Fruit fly (Drosophila melanogaster) Kc167 (cell line): Measurements from ENCODE around the gene CG11839.

Experiments
- Myc ChIP-seq: fragments of >200 bp; optimal IDR thresholded peaks from 2 replicates; lab custom pipeline; 2017; ENCODE audit warnings: missing external identifiers
- Sin3A ChIP-seq: fragments of >200 bp; optimal IDR thresholded peaks from 2 replicates; lab custom pipeline; 2018; ENCODE audit warnings: missing external identifiers
- h ChIP-seq: fragments of >200 bp; optimal IDR thresholded peaks from 3 replicates; lab custom pipeline; 2018; ENCODE audit warnings: missing external identifiers
- insv ChIP-seq: fragments of >200 bp; optimal IDR thresholded peaks from 3 replicates; lab custom pipeline; 2018; ENCODE audit warnings: missing external identifiers
- psq ChIP-seq: fragments of >200 bp; optimal IDR thresholded peaks from 2 replicates; lab custom pipeline; 2017; ENCODE audit warnings: missing external identifiers
- ttk ChIP-seq: sonication (Bioruptor generic); optimal IDR thresholded peaks from 2 replicates; lab custom pipeline; 2017; ENCODE audit warnings: missing external identifiers

The CG11839 gene

dm6 chr3R:25047504-25047903, 22.2 kb upstream of the CG11839 start, which contains the start of gene CG11790:
Gene CG11790, plus strand, starts transcription at chr3R:25047706.
- TF ChIP-seq Sin3A (lab: Kevin White, UChicago) (no peak), ttk (lab: Kevin White, UChicago) (no peak), h (no peak), psq (lab: Kevin White, UChicago) (no peak), Myc (lab: Kevin White, UChicago) (no peak), insv (no peak)

DNA sequence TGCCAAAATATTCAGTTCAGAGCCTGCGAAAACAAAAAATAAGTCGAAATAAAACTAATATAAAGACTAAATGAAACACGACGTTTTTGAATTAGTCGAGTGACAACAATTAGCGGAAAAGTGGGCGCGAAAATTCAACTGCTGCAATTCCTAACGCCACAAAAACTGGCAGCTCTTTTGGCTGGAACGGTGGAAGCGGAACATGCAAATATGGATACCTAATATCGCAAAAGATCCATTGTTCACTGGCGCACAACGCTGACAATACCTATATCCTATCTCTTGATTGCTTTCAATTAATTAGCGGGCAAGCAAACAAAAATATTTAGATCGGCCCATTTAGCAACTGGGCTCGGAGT, 20.4 kb upstream of the CG11839 start, which contains the start of gene CG11791:
TSS of gene CG11791 (plus strand) at position 234 of the 359 bp plus-strand sequence.
- no peak for TF ChIP-seq h
- no peak for TF ChIP-seq ttk (lab: Kevin White, UChicago)
- no peak for TF ChIP-seq psq (lab: Kevin White, UChicago)

DNA sequence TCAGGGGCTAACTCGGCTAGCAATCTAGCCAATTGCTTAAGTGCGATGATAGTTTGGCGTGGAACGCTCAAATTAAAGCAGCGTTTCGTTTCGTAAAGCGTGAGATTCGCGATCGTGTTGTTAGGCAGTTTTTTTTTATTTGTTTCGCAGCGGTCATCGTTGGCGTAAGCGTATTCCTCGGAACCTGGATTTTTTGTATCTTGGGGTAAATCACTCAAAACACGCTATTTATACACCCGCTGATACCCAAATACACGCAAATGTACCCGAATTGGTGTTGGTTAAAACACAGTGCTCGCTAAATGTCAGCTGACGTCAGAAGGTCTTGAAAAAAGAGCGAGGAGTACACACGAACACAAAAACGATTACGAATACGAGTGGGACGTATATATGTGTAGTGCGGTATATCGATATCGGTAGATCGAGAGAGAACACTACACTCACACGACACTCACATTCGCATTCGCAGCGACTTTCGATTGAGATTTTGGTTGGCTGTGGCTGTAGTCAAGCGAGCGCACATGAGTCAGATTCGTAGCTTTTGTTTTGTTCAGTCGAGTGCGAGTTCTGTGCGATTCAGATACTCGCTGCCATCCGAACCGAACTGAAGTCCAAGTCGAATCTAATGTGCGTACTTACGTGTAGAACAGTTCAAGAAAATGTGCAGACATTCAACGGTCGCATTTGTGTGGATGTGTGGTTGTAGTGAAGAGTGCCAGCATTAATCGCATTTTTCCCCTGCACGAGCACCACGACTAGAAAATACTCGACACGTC, 19.8 kb upstream of the CG11839 start:
- TF ChIP-seq Myc (lab: Kevin White, UChicago) (no peak), ttk (lab: Kevin White, UChicago) (no peak), psq (lab: Kevin White, UChicago) (no peak), Sin3A (lab: Kevin White, UChicago) (no peak), insv (no peak), h (no peak)

dm6 chr3R:25050649-25051048, 19.1 kb upstream of the CG11839 start:
- TF ChIP-seq psq (lab: Kevin White, UChicago) (no peak), Sin3A (lab: Kevin White, UChicago) (no peak), insv (no peak), Myc (lab: Kevin White, UChicago) (no peak), ttk (lab: Kevin White, UChicago) (no peak), h (no peak)

DNA sequence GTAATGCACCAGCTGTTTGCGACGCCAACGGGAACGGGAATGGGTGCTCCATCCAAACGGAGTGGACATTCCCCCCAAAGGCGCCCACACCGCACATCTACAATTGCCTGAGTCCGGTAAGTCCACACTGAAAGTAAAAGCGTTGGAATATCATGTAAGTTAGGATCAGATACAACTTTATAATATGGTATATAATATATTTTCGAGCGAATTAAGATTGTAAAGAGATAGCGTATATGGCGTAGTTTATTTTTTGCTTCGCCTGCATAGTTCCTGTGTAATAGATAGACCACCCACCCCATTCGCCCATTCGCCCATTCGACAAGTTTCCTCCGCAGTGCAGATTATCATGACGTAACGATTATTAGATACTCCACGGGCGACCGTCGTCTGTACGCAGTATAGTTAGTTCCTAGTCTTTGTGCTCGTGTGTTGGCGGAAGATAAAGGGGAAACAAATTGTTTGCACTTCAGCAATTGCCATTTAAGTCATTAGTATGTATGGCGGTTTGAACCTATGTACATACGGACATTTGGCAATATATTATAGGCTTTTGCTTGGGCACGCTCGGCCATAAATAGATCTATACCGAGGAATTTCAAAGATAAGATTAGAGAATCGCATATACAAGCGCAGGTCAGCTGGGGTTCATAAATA, 18.2 kb upstream of the CG11839 start:
- TF ChIP-seq h (no peak), ttk (lab: Kevin White, UChicago) (no peak), psq (lab: Kevin White, UChicago) (no peak), Myc (lab: Kevin White, UChicago) (no peak), insv (no peak), Sin3A (lab: Kevin White, UChicago) (no peak)

DNA sequence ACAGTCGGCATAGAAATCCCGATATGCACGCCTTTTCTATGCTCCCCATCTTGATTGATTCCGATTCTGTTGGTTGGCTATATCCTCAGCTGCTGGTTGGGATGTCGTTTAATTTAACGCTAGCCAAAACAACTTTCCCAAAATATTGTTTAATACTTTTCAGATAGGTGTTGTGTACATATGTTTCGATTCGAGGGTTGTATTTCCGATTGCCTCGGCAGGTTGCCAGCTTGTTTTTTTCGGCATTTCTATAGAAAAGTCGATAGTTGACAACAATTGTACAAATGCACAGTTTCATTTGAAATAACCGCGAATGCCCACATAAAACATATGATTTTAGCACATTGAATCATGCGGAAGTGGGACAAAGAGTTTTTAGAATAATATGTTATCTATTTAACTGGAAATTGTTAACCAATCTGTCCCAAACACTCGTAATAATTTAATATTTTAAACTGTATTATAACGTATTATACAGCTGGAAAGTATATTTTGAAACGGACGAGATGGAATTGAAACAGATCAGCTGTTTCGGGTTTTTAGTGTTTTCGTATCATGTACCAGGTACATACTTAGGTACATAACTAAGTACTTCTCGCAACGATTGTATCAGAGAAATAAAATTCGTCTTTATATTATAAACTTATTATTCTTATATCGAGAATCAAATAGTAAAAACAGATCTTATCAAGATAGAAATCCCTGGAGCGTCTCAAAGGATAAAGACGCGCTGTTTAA, 15.1 kb upstream of the CG11839 start, which contains the start of gene CG31109:
TSS of gene CG31109 (minus strand) at position 203 of the 738 bp plus-strand sequence.
- no peak for TF ChIP-seq insv
- no peak for TF ChIP-seq Myc (lab: Kevin White, UChicago)
- no peak for TF ChIP-seq h
- no peak for TF ChIP-seq psq (lab: Kevin White, UChicago)
- TF ChIP-seq ttk (lab: Kevin White, UChicago), result no peak
- no peak for TF ChIP-seq Sin3A (lab: Kevin White, UChicago)

dm6 chr3R:25056016-25056415, 13.7 kb upstream of the CG11839 start, which contains the start of the genes CG31111 and stac:
Gene CG31111, minus strand, starts transcription at chr3R:25056177.
Gene stac, plus strand, starts transcription at chr3R:25056286.
- TF ChIP-seq Sin3A (lab: Kevin White, UChicago) (no peak), insv (no peak), h (no peak), Myc (lab: Kevin White, UChicago) (no peak), ttk (lab: Kevin White, UChicago) (no peak), psq (lab: Kevin White, UChicago) (no peak)

DNA sequence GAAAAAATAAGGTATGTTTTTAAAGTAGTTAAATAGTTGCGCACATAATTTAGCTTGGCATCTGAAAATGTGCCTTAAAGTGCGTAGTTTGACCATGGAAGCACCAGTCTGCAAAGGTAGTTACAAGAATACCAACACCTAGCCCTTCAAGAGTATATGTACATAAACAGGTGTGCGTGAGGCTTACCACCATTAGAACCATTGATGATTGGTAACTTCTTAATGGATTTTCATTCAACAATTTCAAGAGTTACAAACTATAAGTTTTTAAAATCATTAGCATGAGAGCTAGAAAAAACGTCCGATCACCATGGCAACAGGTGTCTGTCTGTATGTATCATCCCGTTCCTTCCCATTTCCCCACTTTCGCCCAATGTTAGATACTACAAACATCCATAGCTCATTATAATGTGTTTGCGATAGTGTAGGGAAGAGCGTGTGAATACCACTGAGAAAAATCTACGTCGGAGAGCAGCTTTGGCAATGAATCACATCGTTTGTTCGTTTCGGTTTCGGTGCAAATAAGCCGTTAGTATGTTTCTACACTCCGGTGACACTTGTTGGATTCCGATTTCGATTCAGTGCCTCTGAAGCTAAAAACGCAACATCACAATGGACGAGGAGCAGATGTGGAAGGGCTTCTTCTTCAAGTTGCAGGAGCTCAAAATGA, 13.1 kb upstream of the CG11839 start:
- TF ChIP-seq ttk (lab: Kevin White, UChicago), result no peak
- TF ChIP-seq insv, result no peak
- TF ChIP-seq psq (lab: Kevin White, UChicago), result no peak
- TF ChIP-seq Sin3A (lab: Kevin White, UChicago), result no peak
- no peak for TF ChIP-seq h
- TF ChIP-seq Myc (lab: Kevin White, UChicago), result no peak

dm6 chr3R:25060462-25060861, 9.3 kb upstream of the CG11839 start:
- TF ChIP-seq h (no peak), psq (lab: Kevin White, UChicago) (no peak), Sin3A (lab: Kevin White, UChicago) (no peak), Myc (lab: Kevin White, UChicago) (no peak), ttk (lab: Kevin White, UChicago) (no peak), insv (no peak)

DNA sequence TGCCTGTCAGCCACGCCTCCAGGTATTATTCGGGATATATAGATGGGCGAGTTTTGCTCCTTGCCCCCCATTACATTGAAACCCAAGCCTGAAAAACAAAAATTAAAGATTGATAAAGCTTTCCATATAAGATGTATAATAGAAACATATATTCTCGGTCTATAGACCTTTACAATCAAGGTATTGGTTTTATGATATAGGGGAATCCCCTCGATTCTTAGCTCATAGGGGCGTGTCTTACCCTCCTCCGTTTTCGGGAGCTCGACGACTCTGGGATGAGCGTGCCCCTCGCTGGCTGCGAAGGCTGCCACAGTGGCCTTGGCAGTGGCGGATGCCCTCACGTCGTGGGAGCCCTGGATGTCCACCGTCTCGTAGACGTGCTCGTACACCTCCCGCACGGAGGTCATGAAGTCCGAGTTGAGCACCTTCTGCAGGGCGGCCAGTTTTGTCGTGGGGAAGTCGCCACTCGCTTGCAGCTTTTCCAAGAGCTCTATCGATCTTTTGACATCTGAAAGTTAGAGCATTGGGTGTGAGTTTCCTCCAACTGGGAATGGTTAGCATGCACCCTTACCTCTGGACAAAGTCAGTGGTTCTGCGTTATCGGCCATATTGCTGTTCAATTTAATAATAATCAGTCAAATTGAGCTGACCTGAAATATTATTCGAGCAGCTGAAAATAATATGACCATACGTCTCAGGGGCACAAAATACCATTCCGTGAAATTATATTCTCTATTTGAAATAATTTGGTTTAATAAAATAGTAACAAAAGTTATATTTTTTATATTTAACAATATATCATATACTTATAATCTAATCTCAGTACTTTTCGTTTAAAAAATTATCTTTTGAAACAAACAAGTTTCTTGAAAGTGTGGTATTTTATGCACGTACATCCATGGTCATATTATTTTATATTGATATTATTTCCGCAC, 4.6 kb upstream of the CG11839 start, which contains the start of the genes veli and PQBP1:
TSS of gene veli (minus strand) at position 685 of the 935 bp plus-strand sequence.
TSS of gene PQBP1 (plus strand) at position 885 of the 935 bp plus-strand sequence.
- TF ChIP-seq psq (lab: Kevin White, UChicago) (no peak), Myc (lab: Kevin White, UChicago) (no peak), ttk (lab: Kevin White, UChicago) (no peak), Sin3A (lab: Kevin White, UChicago) (no peak)
